Worm (Caenorhabditis elegans) whole organism, young adult: ENCODE results near the gene R04F11.2.

Experiments used
- B0035.1 ChIP-seq: sonication (generic microtip); optimal IDR thresholded peaks from 2 replicates; lab custom pipeline; 2016; ENCODE audit warnings: missing genetic modification characterization, mild to moderate bottlenecking, missing compliant biosample characterization, missing genotype, missing genetic modification reagents
- C06A6.2 ChIP-seq: fragments of 200-800 bp; sonication (Bioruptor generic); conservative IDR thresholded peaks from 2 replicates; pipeline ENCODE4 v1.3.6; 2022; ENCODE audit warnings: missing genetic modification characterization, missing compliant biosample characterization
- F37B4.10 ChIP-seq: fragments of 200-800 bp; sonication (Bioruptor generic); IDR thresholded peaks from 2 replicates; pipeline ENCODE4 v1.3.6; 2022; ENCODE audit warnings: missing genetic modification characterization, missing compliant biosample characterization
- F49E8.2 ChIP-seq: sonication (generic microtip); optimal IDR thresholded peaks from 3 replicates; lab custom pipeline; 2017; ENCODE audit warnings: missing genetic modification characterization, mild to moderate bottlenecking, missing compliant biosample characterization, antibody characterized with exemption, moderate library complexity; ENCODE audit not compliant: insufficient read depth
- F52B5.7 ChIP-seq: sonication (generic microtip); optimal IDR thresholded peaks from 2 replicates; lab custom pipeline; 2016; ENCODE audit warnings: mild to moderate bottlenecking, missing genetic modification characterization, missing compliant biosample characterization
- F57C9.4 ChIP-seq: sonication (generic microtip); optimal IDR thresholded peaks from 2 replicates; lab custom pipeline; 2017; ENCODE audit warnings: mild to moderate bottlenecking, missing genetic modification characterization, missing compliant biosample characterization
- Y67H2A.10 ChIP-seq: fragments of 200-800 bp; sonication (Bioruptor generic); conservative IDR thresholded peaks from 2 replicates; pipeline ENCODE4 v1.3.6; 2022; ENCODE audit warnings: missing genetic modification reagents, missing genetic modification characterization, missing compliant biosample characterization
- Y95B8A.8 ChIP-seq: fragments of 200-800 bp; sonication (Bioruptor generic); IDR thresholded peaks from 2 replicates; pipeline ENCODE4 v1.3.6; 2022; ENCODE audit warnings: missing genetic modification reagents, missing genetic modification characterization, missing compliant biosample characterization
- akir-1 ChIP-seq: fragments of 200-800 bp; sonication (Bioruptor generic); optimal IDR thresholded peaks from 2 replicates; lab custom pipeline; 2018; ENCODE audit warnings: mild to moderate bottlenecking, missing genetic modification characterization, moderate library complexity, missing compliant biosample characterization
- aptf-3 ChIP-seq: fragments of 200-800 bp; sonication (Bioruptor generic); IDR thresholded peaks from 2 replicates; pipeline ENCODE4 v1.3.6; 2022; ENCODE audit warnings: missing genetic modification characterization, missing compliant biosample characterization
- ceh-100 ChIP-seq: fragments of 200-800 bp; sonication (Bioruptor generic); IDR thresholded peaks from 2 replicates; pipeline ENCODE4 v1.3.6; 2022; ENCODE audit warnings: missing genetic modification reagents, missing genetic modification characterization, missing compliant biosample characterization
- ceh-40 ChIP-seq: fragments of 200-800 bp; sonication (Bioruptor generic); IDR thresholded peaks from 2 replicates; pipeline ENCODE4 v1.3.6; 2022; ENCODE audit warnings: missing genetic modification characterization, missing compliant biosample characterization
- ceh-79 ChIP-seq: sonication (generic microtip); optimal IDR thresholded peaks from 2 replicates; lab custom pipeline; 2017; ENCODE audit warnings: mild to moderate bottlenecking, missing genetic modification characterization, missing compliant biosample characterization
- dpl-1 ChIP-seq: fragments of 150-350 bp; optimal IDR thresholded peaks from 2 replicates; lab custom pipeline; 2014; ENCODE audit warnings: missing biosample characterization, missing genetic modification reagents, missing genetic modification characterization
- gei-17 ChIP-seq: fragments of 200-800 bp; sonication (Bioruptor generic); optimal IDR thresholded peaks from 2 replicates; lab custom pipeline; 2018; ENCODE audit warnings: mild to moderate bottlenecking, missing genetic modification characterization, missing compliant biosample characterization
- him-1 ChIP-seq: sonication (generic microtip); optimal IDR thresholded peaks from 2 replicates; lab custom pipeline; 2016; ENCODE audit warnings: missing genotype, missing genetic modification reagents, missing genetic modification characterization, missing compliant biosample characterization
- hlh-26 ChIP-seq: fragments of 200-800 bp; sonication (Bioruptor generic); conservative IDR thresholded peaks from 2 replicates; pipeline ENCODE4 v1.3.6; 2022; ENCODE audit warnings: missing genetic modification reagents, missing genetic modification characterization, missing compliant biosample characterization
- hsf-1 ChIP-seq: fragments of 200-800 bp; sonication (Bioruptor generic); IDR thresholded peaks from 2 replicates; pipeline ENCODE4 v1.3.6; 2022; ENCODE audit warnings: missing genetic modification reagents, missing genetic modification characterization, missing compliant biosample characterization
- let-607 ChIP-seq, 2 experiments: fragments of 200-800 bp in 1 of 2; sonication (Bioruptor generic) in 1 of 2; sonication (generic microtip) in 1 of 2; optimal IDR thresholded peaks; 2 replicates each; lab custom pipeline; 2016 to 2018; ENCODE audit warnings: mild to moderate bottlenecking in 2 of 2, missing compliant biosample characterization in 2 of 2, missing genetic modification characterization in 2 of 2, moderate library complexity in 2 of 2, missing genotype in 1 of 2
- lin-40 ChIP-seq: sonication (generic microtip); optimal IDR thresholded peaks from 2 replicates; lab custom pipeline; 2016; ENCODE audit warnings: missing genetic modification characterization, mild to moderate bottlenecking, missing compliant biosample characterization, missing genotype, missing genetic modification reagents
- lin-54 ChIP-seq: fragments of 200-800 bp; sonication (Bioruptor generic); optimal IDR thresholded peaks from 2 replicates; lab custom pipeline; 2018; ENCODE audit warnings: mild to moderate bottlenecking, missing genetic modification characterization, missing compliant biosample characterization
- lsl-1 ChIP-seq: fragments of 200-800 bp; sonication (Bioruptor generic); optimal IDR thresholded peaks from 2 replicates; lab custom pipeline; 2018; ENCODE audit warnings: mild to moderate bottlenecking, missing genetic modification characterization, moderate library complexity, missing compliant biosample characterization
- madf-10 ChIP-seq: sonication (generic microtip); optimal IDR thresholded peaks from 2 replicates; lab custom pipeline; 2016; ENCODE audit warnings: mild to moderate bottlenecking, missing genetic modification characterization, missing compliant biosample characterization
- madf-6 ChIP-seq: fragments of 200-800 bp; sonication (Bioruptor generic); IDR thresholded peaks from 2 replicates; pipeline ENCODE4 v1.3.6; 2022; ENCODE audit warnings: missing genetic modification reagents, missing genetic modification characterization, missing compliant biosample characterization
- madf-8 ChIP-seq: fragments of 200-800 bp; sonication (Bioruptor generic); conservative IDR thresholded peaks from 2 replicates; pipeline ENCODE4 v1.3.6; 2022; ENCODE audit warnings: missing genetic modification reagents, missing genetic modification characterization, missing compliant biosample characterization
- mcd-1 ChIP-seq: fragments of 200-800 bp; sonication (Bioruptor generic); IDR thresholded peaks from 2 replicates; pipeline ENCODE4 v1.3.6; 2022; ENCODE audit warnings: missing genetic modification reagents, missing genetic modification characterization, missing compliant biosample characterization
- mel-28 ChIP-seq: sonication (generic microtip); optimal IDR thresholded peaks from 2 replicates; lab custom pipeline; 2016; ENCODE audit warnings: borderline replicate concordance, mild to moderate bottlenecking, missing genetic modification characterization, missing compliant biosample characterization
- nhr-27 ChIP-seq: fragments of 200-800 bp; sonication (Bioruptor generic); optimal IDR thresholded peaks from 2 replicates; lab custom pipeline; 2018; ENCODE audit warnings: mild to moderate bottlenecking, missing genetic modification characterization, moderate library complexity, missing compliant biosample characterization
- nhr-90 ChIP-seq: sonication (generic microtip); optimal IDR thresholded peaks from 2 replicates; lab custom pipeline; 2016; ENCODE audit warnings: missing genotype, mild to moderate bottlenecking, missing genetic modification characterization, missing compliant biosample characterization
- snpc-4 ChIP-seq, 5 experiments: fragments of 150-350 bp in 1 of 5; sonication (generic microtip) in 4 of 5; optimal IDR thresholded peaks; 2 replicates each; lab custom pipeline; 2014 to 2018; ENCODE audit warnings: missing genetic modification characterization in 5 of 5, missing biosample characterization in 3 of 5, antibody characterized with exemption in 2 of 5, mild to moderate bottlenecking in 2 of 5, missing compliant biosample characterization in 2 of 5, missing genotype in 2 of 5, moderate library complexity in 2 of 5, missing genetic modification reagents in 1 of 5
- tlf-1 ChIP-seq: fragments of 200-800 bp; sonication (Bioruptor generic); optimal IDR thresholded peaks from 2 replicates; lab custom pipeline; 2018; ENCODE audit warnings: mild to moderate bottlenecking, missing genetic modification characterization, missing compliant biosample characterization
- unc-62 ChIP-seq: fragments of 150-350 bp; optimal IDR thresholded peaks from 2 replicates; lab custom pipeline; 2014; ENCODE audit warnings: missing biosample characterization, missing genetic modification reagents, missing genetic modification characterization
- zim-3 ChIP-seq: sonication (generic microtip); optimal IDR thresholded peaks from 2 replicates; lab custom pipeline; 2017; ENCODE audit warnings: mild to moderate bottlenecking, missing genetic modification characterization, moderate library complexity, missing compliant biosample characterization
- ztf-18 ChIP-seq: sonication (generic microtip); optimal IDR thresholded peaks from 2 replicates; lab custom pipeline; 2016; ENCODE audit warnings: missing genotype, mild to moderate bottlenecking, missing genetic modification characterization, missing compliant biosample characterization
- ztf-25 ChIP-seq: fragments of 200-800 bp; sonication (Bioruptor generic); IDR thresholded peaks from 2 replicates; pipeline ENCODE4 v1.3.6; 2022; ENCODE audit warnings: missing genetic modification reagents, missing genetic modification characterization, missing compliant biosample characterization
- ztf-26 ChIP-seq: sonication (generic microtip); optimal IDR thresholded peaks from 2 replicates; lab custom pipeline; 2017; ENCODE audit warnings: missing genetic modification characterization, missing compliant biosample characterization
- ztf-28 ChIP-seq: fragments of 200-800 bp; sonication (Bioruptor generic); IDR thresholded peaks from 2 replicates; pipeline ENCODE4 v1.3.6; 2022; ENCODE audit warnings: missing genetic modification reagents, missing genetic modification characterization, missing compliant biosample characterization

R04F11.2 gene

ce11 chrV:12317894-12318553 is at the start of gene R04F11.2, which contains the start of gene R04F11.5 (continued):
- TF ChIP-seq ztf-28 (GFP tag; lab: Robert Waterston, UW) (no peak), F52B5.7 (tag; lab: Kevin White, UChicago) (no peak), dpl-1 (GFP tag; lab: Kevin White, UChicago) (peak; percentile 72), unc-62 (GFP tag; lab: Kevin White, UChicago) (no peak), nhr-27 (tag; lab: Kevin White, UChicago) (no peak), zim-3 (tag; lab: Kevin White, UChicago) (no peak), akir-1 (GFP tag; lab: Kevin White, UChicago) (no peak), C06A6.2 (GFP tag; lab: Robert Waterston, UW) (no peak), madf-8 (peak; percentile 67), snpc-4 (GFP tag; optimal IDR thresholded peaks at IDR 0.05; lab: Kevin White, UChicago) (no peak), snpc-4 (tag; optimal IDR thresholded peaks at IDR 0.05; lab: Kevin White, UChicago) (peak; percentile 31 to 66 (median 38)), mel-28 (tag; lab: Kevin White, UChicago) (no peak), mcd-1 (peak; percentile 64), lin-54 (peak; percentile 77), F49E8.2 (tag; lab: Kevin White, UChicago) (peak; percentile 64), tlf-1 (GFP tag; lab: Kevin White, UChicago) (peak; percentile 40), hsf-1 (GFP tag; lab: Robert Waterston, UW) (0 out of 2 replicates have a peak, but pooled peaks have one; percentile 55), lin-40 (tag; lab: Kevin White, UChicago) (peak; percentile 54), B0035.1 (tag; lab: Kevin White, UChicago) (no peak), nhr-90 (tag; lab: Kevin White, UChicago) (no peak), gei-17 (no peak), ztf-18 (peak; percentile 83), Y67H2A.10 (GFP tag; lab: Robert Waterston, UW) (no peak), ztf-26 (no peak), ceh-79 (tag; lab: Kevin White, UChicago) (no peak), hlh-26 (no peak), madf-6 (peak; percentile 88), lsl-1 (GFP tag; lab: Kevin White, UChicago) (peak; percentile 95), ztf-25 (GFP tag; lab: Robert Waterston, UW) (no peak), Y95B8A.8 (GFP tag; lab: Robert Waterston, UW) (peak; percentile 79), madf-10 (tag; lab: Kevin White, UChicago) (no peak)

ce11 chrV:12269272-12269767 is 48.9 kb upstream of the R04F11.2 start, which contains the start of gene twk-24:
Gene twk-24 (minus strand): TSS chrV:12269322.
- TF ChIP-seq unc-62 (GFP tag; lab: Kevin White, UChicago) (no peak), him-1 (tag; lab: Kevin White, UChicago) (no peak), ceh-100 (no peak), let-607 (tag; optimal IDR thresholded peaks at IDR 0.05; lab: Kevin White, UChicago) (no peak), F57C9.4 (tag; lab: Kevin White, UChicago) (no peak), F37B4.10 (no peak), aptf-3 (GFP tag; lab: Robert Waterston, UW) (no peak), ceh-40 (GFP tag; lab: Robert Waterston, UW) (no peak)
